Worm (Caenorhabditis elegans) whole organism, L2 larva: ENCODE data around the gene Y53C12A.7.
A peak's percentile ranks its signal among the peaks of the same experiment; 100 is the strongest.

Source experiments
- C34F6.9 ChIP-seq: fragments of 150-350 bp; optimal IDR thresholded peaks from 2 replicates; lab custom pipeline; 2014; ENCODE audit warnings: missing biosample characterization, missing genetic modification characterization
- F13H6.1 ChIP-seq: sonication (generic microtip); optimal IDR thresholded peaks from 2 replicates; lab custom pipeline; 2016; ENCODE audit warnings: missing genetic modification characterization, missing compliant biosample characterization
- R02D3.7 ChIP-seq: fragments of 150-350 bp; optimal IDR thresholded peaks from 2 replicates; lab custom pipeline; 2014; ENCODE audit warnings: missing biosample characterization, missing genetic modification characterization
- Y55F3AM.14 ChIP-seq: fragments of 200-800 bp; sonication (Bioruptor generic); optimal IDR thresholded peaks from 2 replicates; lab custom pipeline; 2018; ENCODE audit warnings: mild to moderate bottlenecking, missing genetic modification characterization, missing compliant biosample characterization
- ZK546.5 ChIP-seq: sonication (generic microtip); optimal IDR thresholded peaks from 2 replicates; lab custom pipeline; 2017; ENCODE audit warnings: missing biosample characterization, missing genetic modification characterization
- alr-1 ChIP-seq: fragments of 150-350 bp; optimal IDR thresholded peaks from 2 replicates; lab custom pipeline; 2014; ENCODE audit warnings: missing biosample characterization, missing genetic modification characterization
- aly-2 ChIP-seq: fragments of 150-350 bp; optimal IDR thresholded peaks from 2 replicates; lab custom pipeline; 2014; ENCODE audit warnings: missing biosample characterization, missing genetic modification characterization
- ama-1 ChIP-seq: fragments of 150-350 bp; optimal IDR thresholded peaks from 2 replicates; lab custom pipeline; 2018; ENCODE audit warnings: inconsistent platforms
- blmp-1 ChIP-seq: sonication (generic microtip); optimal IDR thresholded peaks from 2 replicates; lab custom pipeline; 2017; ENCODE audit warnings: missing genetic modification characterization, mild to moderate bottlenecking, missing compliant biosample characterization, antibody characterized with exemption, moderate library complexity; ENCODE audit not compliant: insufficient read depth
- ceh-16 ChIP-seq: fragments of 150-350 bp; optimal IDR thresholded peaks from 2 replicates; lab custom pipeline; 2014; ENCODE audit warnings: missing biosample characterization, missing genetic modification characterization
- ceh-82 ChIP-seq: fragments of 150-350 bp; optimal IDR thresholded peaks from 2 replicates; lab custom pipeline; 2014; ENCODE audit warnings: missing biosample characterization, missing genetic modification characterization
- crh-2 ChIP-seq: sonication (generic microtip); optimal IDR thresholded peaks from 2 replicates; lab custom pipeline; 2017; ENCODE audit warnings: missing biosample characterization, missing genetic modification characterization
- dmd-4 ChIP-seq: sonication (generic microtip); optimal IDR thresholded peaks from 2 replicates; lab custom pipeline; 2017; ENCODE audit warnings: missing biosample characterization, missing genetic modification characterization
- egl-27 ChIP-seq: sonication (generic microtip); optimal IDR thresholded peaks from 3 replicates; lab custom pipeline; 2017; ENCODE audit warnings: missing biosample characterization, missing genetic modification reagents, missing genetic modification characterization
- elt-1 ChIP-seq: fragments of 150-350 bp; optimal IDR thresholded peaks from 2 replicates; lab custom pipeline; 2014; ENCODE audit warnings: missing biosample characterization, missing genetic modification characterization
- elt-3 ChIP-seq: sonication (generic microtip); optimal IDR thresholded peaks from 2 replicates; lab custom pipeline; 2017; ENCODE audit warnings: missing biosample characterization, missing genetic modification characterization
- fos-1 ChIP-seq: fragments of 150-350 bp; optimal IDR thresholded peaks from 2 replicates; lab custom pipeline; 2014; ENCODE audit warnings: missing biosample characterization, missing genetic modification characterization
- gmeb-1 ChIP-seq: fragments of 150-350 bp; optimal IDR thresholded peaks from 2 replicates; lab custom pipeline; 2014; ENCODE audit warnings: missing biosample characterization, missing genetic modification characterization
- lin-11 ChIP-seq: fragments of 150-350 bp; sonication (generic microtip); optimal IDR thresholded peaks from 2 replicates; lab custom pipeline; 2014; ENCODE audit warnings: missing biosample characterization, missing genetic modification characterization, inconsistent platforms, mixed read lengths
- lin-13 ChIP-seq: fragments of 150-350 bp; optimal IDR thresholded peaks from 2 replicates; lab custom pipeline; 2014; ENCODE audit warnings: missing biosample characterization, missing genetic modification reagents, missing genetic modification characterization
- lin-39 ChIP-seq: fragments of 150-350 bp; optimal IDR thresholded peaks from 2 replicates; lab custom pipeline; 2014; ENCODE audit warnings: missing biosample characterization, missing genetic modification reagents, missing genetic modification characterization
- lsy-2 ChIP-seq, 2 experiments: fragments of 150-350 bp in 1 of 2; sonication (generic microtip) in 1 of 2; optimal IDR thresholded peaks; 2 replicates each; lab custom pipeline; 2014 to 2017; ENCODE audit warnings: missing biosample characterization in 2 of 2, missing genetic modification characterization in 2 of 2
- mab-5 ChIP-seq: fragments of 150-350 bp; optimal IDR thresholded peaks from 2 replicates; lab custom pipeline; 2014; ENCODE audit warnings: missing biosample characterization, missing genetic modification characterization
- mbf-1 ChIP-seq: sonication (generic microtip); optimal IDR thresholded peaks from 2 replicates; lab custom pipeline; 2017; ENCODE audit warnings: missing biosample characterization, missing genetic modification characterization
- mdl-1 ChIP-seq, 2 experiments: fragments of 150-350 bp in 1 of 2; sonication (generic microtip) in 1 of 2; optimal IDR thresholded peaks; 2 replicates each; lab custom pipeline; 2017; ENCODE audit warnings: missing biosample characterization in 2 of 2, missing genetic modification characterization in 2 of 2
- nhr-10 ChIP-seq: sonication (generic microtip); optimal IDR thresholded peaks from 2 replicates; lab custom pipeline; 2017; ENCODE audit warnings: missing biosample characterization, missing genetic modification characterization
- nhr-11 ChIP-seq: fragments of 150-350 bp; optimal IDR thresholded peaks from 2 replicates; lab custom pipeline; 2014; ENCODE audit warnings: missing biosample characterization, missing genetic modification characterization
- nhr-12 ChIP-seq: fragments of 150-350 bp; optimal IDR thresholded peaks from 2 replicates; lab custom pipeline; 2014; ENCODE audit warnings: missing biosample characterization, missing genetic modification characterization
- nhr-129 ChIP-seq: fragments of 150-350 bp; optimal IDR thresholded peaks from 2 replicates; lab custom pipeline; 2014; ENCODE audit warnings: missing biosample characterization, missing genetic modification characterization
- nhr-21 ChIP-seq: fragments of 150-350 bp; optimal IDR thresholded peaks from 2 replicates; lab custom pipeline; 2014; ENCODE audit warnings: missing biosample characterization, missing genetic modification characterization
- nhr-23 ChIP-seq: fragments of 150-350 bp; optimal IDR thresholded peaks from 2 replicates; lab custom pipeline; 2014; ENCODE audit warnings: missing biosample characterization, missing genetic modification reagents, missing genetic modification characterization
- nhr-237 ChIP-seq: fragments of 150-350 bp; optimal IDR thresholded peaks from 2 replicates; lab custom pipeline; 2014; ENCODE audit warnings: missing biosample characterization, missing genetic modification characterization
- nhr-25 ChIP-seq: fragments of 150-350 bp; sonication (generic microtip); optimal IDR thresholded peaks from 3 replicates; lab custom pipeline; 2014; ENCODE audit warnings: missing biosample characterization, missing genetic modification characterization
- nhr-6 ChIP-seq: fragments of 150-350 bp; optimal IDR thresholded peaks from 2 replicates; lab custom pipeline; 2014; ENCODE audit warnings: missing biosample characterization, missing genetic modification characterization
- nhr-77 ChIP-seq: fragments of 150-350 bp; optimal IDR thresholded peaks from 2 replicates; lab custom pipeline; 2014; ENCODE audit warnings: missing biosample characterization, missing genetic modification characterization
- peb-1 ChIP-seq: fragments of 150-350 bp; optimal IDR thresholded peaks from 2 replicates; lab custom pipeline; 2014; ENCODE audit warnings: missing biosample characterization, missing genetic modification characterization
- sem-4 ChIP-seq: fragments of 150-350 bp; optimal IDR thresholded peaks from 2 replicates; lab custom pipeline; 2014; ENCODE audit warnings: missing biosample characterization, missing genetic modification reagents, missing genetic modification characterization
- skn-1 ChIP-seq: sonication (generic microtip); optimal IDR thresholded peaks from 2 replicates; lab custom pipeline; 2017; ENCODE audit warnings: missing biosample characterization, missing genetic modification characterization
- sma-3 ChIP-seq: sonication (generic microtip); optimal IDR thresholded peaks from 2 replicates; lab custom pipeline; 2016; ENCODE audit warnings: missing genetic modification reagents, missing genetic modification characterization, missing compliant biosample characterization
- sma-9 ChIP-seq, 2 experiments: fragments of 150-350 bp in 1 of 2; sonication (generic microtip) in 1 of 2; optimal IDR thresholded peaks; 2 replicates each; lab custom pipeline; 2014 to 2016; ENCODE audit warnings: missing genetic modification characterization in 2 of 2, mild to moderate bottlenecking in 1 of 2, missing biosample characterization in 1 of 2, missing compliant biosample characterization in 1 of 2, missing genetic modification reagents in 1 of 2, moderate library complexity in 1 of 2
- snpc-4 ChIP-seq: fragments of 150-350 bp; optimal IDR thresholded peaks from 2 replicates; lab custom pipeline; 2014; ENCODE audit warnings: missing biosample characterization, missing genetic modification characterization
- unc-39 ChIP-seq: fragments of 150-350 bp; optimal IDR thresholded peaks from 2 replicates; lab custom pipeline; 2014; ENCODE audit warnings: missing biosample characterization, missing genetic modification characterization
- unc-55 ChIP-seq: fragments of 150-350 bp; sonication (generic microtip); optimal IDR thresholded peaks from 3 replicates; lab custom pipeline; 2014; ENCODE audit warnings: missing biosample characterization, missing genetic modification reagents, missing genetic modification characterization
- unc-62 ChIP-seq: fragments of 150-350 bp; optimal IDR thresholded peaks from 2 replicates; lab custom pipeline; 2014; ENCODE audit warnings: missing biosample characterization, missing genetic modification reagents, missing genetic modification characterization
- zag-1 ChIP-seq: fragments of 150-350 bp; optimal IDR thresholded peaks from 2 replicates; lab custom pipeline; 2014; ENCODE audit warnings: missing biosample characterization, missing genetic modification characterization
- ztf-1 ChIP-seq: fragments of 200-800 bp; sonication (Bioruptor generic); conservative IDR thresholded peaks from 2 replicates; pipeline ENCODE4 v1.3.6; 2022; ENCODE audit warnings: missing genetic modification characterization, missing compliant biosample characterization
- ztf-11 ChIP-seq: sonication (generic microtip); optimal IDR thresholded peaks from 2 replicates; lab custom pipeline; 2017; ENCODE audit warnings: missing biosample characterization, missing genetic modification characterization
- ztf-4 ChIP-seq: fragments of 150-350 bp; optimal IDR thresholded peaks from 2 replicates; lab custom pipeline; 2014; ENCODE audit warnings: missing biosample characterization, missing genetic modification characterization

Y53C12A.7 gene

ce11 chrII:9708835-9709299 is 8.5 kb downstream of the Y53C12A.7 start, which contains the start of gene glt-5:
glt-5 (minus strand) TSS chrII:9708885.
- peak; percentile 51 for TF ChIP-seq sma-9 (GFP tag; optimal IDR thresholded peaks at IDR 0.05; lab: Kevin White, UChicago)
- no peak for TF ChIP-seq sma-9 (tag; optimal IDR thresholded peaks at IDR 0.05; lab: Kevin White, UChicago)
- TF ChIP-seq nhr-21 (tag; lab: Kevin White, UChicago) = no peak

DNA sequence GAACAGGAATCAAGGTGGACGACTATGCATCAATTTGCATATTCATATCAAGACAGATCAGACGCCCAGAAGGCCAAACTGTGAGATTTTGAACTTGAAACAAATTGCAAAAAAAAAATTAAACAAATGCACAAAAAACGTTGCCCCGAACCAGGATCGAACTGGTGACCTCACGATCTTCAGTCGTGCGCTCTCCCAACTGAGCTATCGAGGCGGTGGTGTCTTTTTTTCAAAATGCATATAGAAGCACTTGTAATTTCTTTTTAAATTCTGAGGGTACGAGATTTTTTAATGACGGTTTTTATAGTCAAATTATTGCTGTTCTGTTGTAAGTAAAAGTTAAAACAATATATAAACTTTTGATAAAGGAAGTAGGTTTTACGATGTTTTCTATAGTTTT is 12.7 kb downstream of the Y53C12A.7 start:
- peak; percentile 12 for TF ChIP-seq sma-9 (GFP tag; optimal IDR thresholded peaks at IDR 0.05; lab: Kevin White, UChicago)
- TF ChIP-seq sma-9 (tag; optimal IDR thresholded peaks at IDR 0.05; lab: Kevin White, UChicago) = no peak
- TF ChIP-seq zag-1 (tag; lab: Kevin White, UChicago) = no peak
- TF ChIP-seq ztf-1 (GFP tag; lab: Robert Waterston, UW) = no peak
- peak; percentile 31 for TF ChIP-seq nhr-25 (tag; lab: Kevin White, UChicago)
- TF ChIP-seq, all 48 proteins: peak for 2

DNA sequence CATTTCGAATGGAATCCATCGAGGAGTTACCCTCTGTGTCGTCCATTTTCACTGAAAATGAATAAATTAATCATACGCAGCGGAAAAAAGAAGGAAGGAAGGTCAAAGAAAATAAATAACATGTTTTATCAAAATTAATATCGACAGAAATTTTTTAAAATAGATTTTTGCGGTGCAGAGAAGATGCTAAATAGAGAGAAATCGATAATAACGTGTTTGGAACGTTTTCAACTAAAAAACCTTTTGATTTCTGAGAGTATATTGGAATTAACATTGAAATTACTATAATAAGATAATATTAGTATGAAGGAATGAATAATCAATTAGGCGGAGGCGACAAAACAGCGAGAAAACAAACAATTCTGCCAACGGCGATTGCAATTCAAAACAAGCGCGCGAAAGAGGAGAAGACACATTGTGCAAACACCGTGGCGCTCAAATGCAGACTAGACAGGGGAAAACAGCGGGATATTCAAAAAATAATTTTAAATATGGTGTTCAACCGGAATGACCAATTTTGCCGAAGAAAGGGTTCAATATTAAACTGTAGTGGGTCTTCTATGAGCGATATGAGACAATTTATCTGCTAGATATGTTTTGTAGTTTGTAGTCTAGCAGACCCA is 16.2 kb downstream of the Y53C12A.7 start, which contains the start of gene wee-1.3:
Gene wee-1.3, minus strand, starts transcription at position 51 of the 623 bp plus-strand sequence.
- TF ChIP-seq snpc-4 (tag; lab: Kevin White, UChicago) = peak; percentile 69
- peak; percentile 86 for TF ChIP-seq crh-2 (tag; lab: Kevin White, UChicago)
- no peak for TF ChIP-seq aly-2 (tag; lab: Kevin White, UChicago)
- no peak for TF ChIP-seq zag-1 (tag; lab: Kevin White, UChicago)
- TF ChIP-seq mab-5 (tag; lab: Kevin White, UChicago) = peak; percentile 61
- no peak for TF ChIP-seq dmd-4
- TF ChIP-seq lin-39 = no peak
- TF ChIP-seq nhr-11 (tag; lab: Kevin White, UChicago) = peak; percentile 62
- TF ChIP-seq nhr-21 (tag; lab: Kevin White, UChicago) = peak; percentile 63
- TF ChIP-seq sem-4 = peak; percentile 60
- peak; percentile 82 for TF ChIP-seq lin-13 (GFP tag; lab: Kevin White, UChicago)
- peak; percentile 84 for TF ChIP-seq C34F6.9 (tag; lab: Kevin White, UChicago)
- no peak for TF ChIP-seq nhr-12 (tag; lab: Kevin White, UChicago)
- TF ChIP-seq ztf-11 (tag; lab: Kevin White, UChicago) = no peak
- TF ChIP-seq fos-1 (tag; lab: Kevin White, UChicago) = peak; percentile 55
- TF ChIP-seq sma-9 (GFP tag; optimal IDR thresholded peaks at IDR 0.05; lab: Kevin White, UChicago) = peak; percentile 79
- no peak for TF ChIP-seq sma-9 (tag; optimal IDR thresholded peaks at IDR 0.05; lab: Kevin White, UChicago)
- no peak for TF ChIP-seq unc-39 (tag; lab: Kevin White, UChicago)
- TF ChIP-seq gmeb-1 (tag; lab: Kevin White, UChicago) = peak; percentile 98
- TF ChIP-seq peb-1 (tag; lab: Kevin White, UChicago) = no peak
- TF ChIP-seq alr-1 = no peak
- TF ChIP-seq elt-3 (tag; lab: Kevin White, UChicago) = no peak
- no peak for TF ChIP-seq nhr-77
- no peak for TF ChIP-seq mbf-1 (tag; lab: Kevin White, UChicago)
- no peak for TF ChIP-seq mdl-1 (tag; optimal IDR thresholded peaks at IDR 0.05; lab: Kevin White, UChicago)
- no peak for TF ChIP-seq nhr-237 (tag; lab: Kevin White, UChicago)
- TF ChIP-seq ztf-4 (tag; lab: Kevin White, UChicago) = peak; percentile 36
- peak; percentile 20 for TF ChIP-seq nhr-6
- TF ChIP-seq nhr-129 (tag; lab: Kevin White, UChicago) = peak; percentile 83
- TF ChIP-seq nhr-10 (tag; lab: Kevin White, UChicago) = no peak
- peak; percentile 64 for TF ChIP-seq F13H6.1
- TF ChIP-seq nhr-25 (tag; lab: Kevin White, UChicago) = peak; percentile 80
- TF ChIP-seq egl-27 (tag; lab: Kevin White, UChicago) = peak; percentile 48
- TF ChIP-seq ztf-1 (GFP tag; lab: Robert Waterston, UW) = no peak
- TF ChIP-seq ceh-82 (tag; lab: Kevin White, UChicago) = no peak
- TF ChIP-seq lsy-2 (tag; optimal IDR thresholded peaks at IDR 0.05; lab: Kevin White, UChicago) = peak; percentile 80 to 94
- no peak for TF ChIP-seq ama-1 (lab: Kevin White, UChicago)
- TF ChIP-seq blmp-1 (tag; lab: Kevin White, UChicago) = peak; percentile 43
- peak; percentile 65 for TF ChIP-seq lin-11
- no peak for TF ChIP-seq ceh-16 (tag; lab: Kevin White, UChicago)
- TF ChIP-seq unc-55 = peak; percentile 91
- TF ChIP-seq sma-3 (GFP tag; lab: Kevin White, UChicago) = peak; percentile 86
- no peak for TF ChIP-seq unc-62
- TF ChIP-seq Y55F3AM.14 (GFP tag; lab: Kevin White, UChicago) = no peak
- no peak for TF ChIP-seq elt-1 (tag; lab: Kevin White, UChicago)
- no peak for TF ChIP-seq skn-1 (tag; lab: Kevin White, UChicago)
- TF ChIP-seq ZK546.5 (tag; lab: Kevin White, UChicago) = no peak
- no peak for TF ChIP-seq nhr-23
- TF ChIP-seq R02D3.7 (tag; lab: Kevin White, UChicago) = peak; percentile 16
